Fruit fly (Drosophila melanogaster) whole organism, prepupa: Measurements from ENCODE around the gene CG2104.

Experiments used
- CG11294 ChIP-seq: fragments of 200-800 bp; sonication (Bioruptor generic); IDR thresholded peaks from 2 replicates; pipeline ENCODE4 v1.3.6; 2022; ENCODE audit warnings: missing biosample characterization, missing genetic modification characterization
- CG11762 ChIP-seq: fragments of 200-800 bp; sonication (Bioruptor generic); optimal IDR thresholded peaks from 3 replicates; lab custom pipeline; 2016; ENCODE audit warnings: missing biosample characterization, missing genetic modification characterization; ENCODE audit not compliant: insufficient read depth
- CG15336 ChIP-seq: fragments of 200-800 bp; sonication (Bioruptor generic); IDR thresholded peaks from 2 replicates; pipeline ENCODE4 v1.3.6; 2022; ENCODE audit warnings: missing biosample characterization, missing genetic modification characterization
- CG16779 ChIP-seq: fragments of 200-800 bp; sonication (Bioruptor generic); optimal IDR thresholded peaks from 3 replicates; lab custom pipeline; 2017; ENCODE audit warnings: missing biosample characterization, mild to moderate bottlenecking, missing genetic modification characterization
- CG31627 ChIP-seq: fragments of 200-800 bp; sonication (Bioruptor generic); optimal IDR thresholded peaks from 3 replicates; lab custom pipeline; 2016; ENCODE audit warnings: missing biosample characterization, missing genetic modification characterization
- CG32006 ChIP-seq: fragments of 200-800 bp; sonication (Bioruptor generic); optimal IDR thresholded peaks from 3 replicates; lab custom pipeline; 2017; ENCODE audit warnings: missing biosample characterization, mild to moderate bottlenecking, missing genetic modification characterization
- CG4318 ChIP-seq: fragments of 200-800 bp; sonication (Bioruptor generic); optimal IDR thresholded peaks from 3 replicates; lab custom pipeline; 2017; ENCODE audit warnings: missing biosample characterization, mild to moderate bottlenecking, missing genetic modification characterization
- CG6163 ChIP-seq: fragments of 200-800 bp; sonication (Bioruptor generic); IDR thresholded peaks from 3 replicates; pipeline ENCODE4 v1.3.6; 2022; ENCODE audit warnings: missing biosample characterization, missing genetic modification characterization
- CG6276 ChIP-seq: fragments of 200-800 bp; sonication (Bioruptor generic); optimal IDR thresholded peaks from 2 replicates; lab custom pipeline; 2017; ENCODE audit warnings: missing biosample characterization, mild to moderate bottlenecking, missing genetic modification characterization
- CG7368 ChIP-seq: fragments of 200-800 bp; sonication (Bioruptor generic); optimal IDR thresholded peaks from 3 replicates; lab custom pipeline; 2016; ENCODE audit warnings: missing biosample characterization, missing genetic modification characterization
- CG8119 ChIP-seq: fragments of 200-800 bp; sonication (Bioruptor generic); IDR thresholded peaks from 3 replicates; pipeline ENCODE4 v1.3.6; 2022; ENCODE audit warnings: missing biosample characterization, missing genetic modification characterization
- CG8632 ChIP-seq: fragments of 200-800 bp; sonication (Bioruptor generic); optimal IDR thresholded peaks from 3 replicates; lab custom pipeline; 2016; ENCODE audit warnings: missing biosample characterization, missing genetic modification characterization
- Eip75B ChIP-seq: fragments of 200-800 bp; sonication (Bioruptor generic); optimal IDR thresholded peaks from 3 replicates; lab custom pipeline; 2016; ENCODE audit warnings: missing biosample characterization, missing genetic modification characterization
- Eip78C ChIP-seq: fragments of 200-800 bp; sonication (Bioruptor generic); peaks from one replicate; lab custom pipeline; 2016; ENCODE audit warnings: missing biosample characterization, missing genetic modification characterization
- Eip93F ChIP-seq: fragments of 200-800 bp; sonication (Bioruptor generic); optimal IDR thresholded peaks from 2 replicates; lab custom pipeline; 2016; ENCODE audit warnings: missing biosample characterization, mild to moderate bottlenecking, missing genetic modification characterization
- Ets21C ChIP-seq: fragments of 200-800 bp; sonication (Bioruptor generic); optimal IDR thresholded peaks from 3 replicates; lab custom pipeline; 2016; ENCODE audit warnings: missing biosample characterization, missing genetic modification characterization
- Hr38 ChIP-seq: sonication (Bioruptor generic); optimal IDR thresholded peaks from 2 replicates; lab custom pipeline; 2016; ENCODE audit warnings: missing biosample characterization, missing genetic modification characterization
- Hr39 ChIP-seq: fragments of 200-800 bp; sonication (Bioruptor generic); optimal IDR thresholded peaks from 2 replicates; lab custom pipeline; 2016; ENCODE audit warnings: missing biosample characterization, missing genetic modification characterization
- Hr4 ChIP-seq: fragments of 200-800 bp; sonication (Bioruptor generic); optimal IDR thresholded peaks from 3 replicates; lab custom pipeline; 2016; ENCODE audit warnings: missing biosample characterization, missing genetic modification characterization
- Sox14 ChIP-seq: fragments of 200-800 bp; sonication (Bioruptor generic); optimal IDR thresholded peaks from 3 replicates; lab custom pipeline; 2016; ENCODE audit warnings: missing biosample characterization, missing genetic modification characterization
- achi ChIP-seq: fragments of 200-800 bp; sonication (Bioruptor generic); optimal IDR thresholded peaks from 3 replicates; lab custom pipeline; 2016; ENCODE audit warnings: missing biosample characterization, missing genetic modification characterization
- dac ChIP-seq: fragments of 200-800 bp; sonication (Bioruptor generic); optimal IDR thresholded peaks from 2 replicates; lab custom pipeline; 2017; ENCODE audit warnings: missing biosample characterization, mild to moderate bottlenecking, missing genetic modification characterization
- dsx ChIP-seq: fragments of 200-800 bp; optimal IDR thresholded peaks from 3 replicates; lab custom pipeline; 2019; ENCODE audit warnings: missing biosample characterization, mild to moderate bottlenecking, missing genetic modification characterization, moderate library complexity; ENCODE audit not compliant: poor library complexity, severe bottlenecking
- eg ChIP-seq: fragments of 200-800 bp; sonication (Bioruptor generic); IDR thresholded peaks from 3 replicates; pipeline ENCODE4 v1.3.6; 2022; ENCODE audit warnings: missing biosample characterization, missing genetic modification characterization
- fd85E ChIP-seq: fragments of 200-800 bp; sonication (Bioruptor generic); optimal IDR thresholded peaks from 3 replicates; lab custom pipeline; 2016; ENCODE audit warnings: missing biosample characterization, missing genetic modification characterization
- fkh ChIP-seq: fragments of 200-800 bp; sonication (Bioruptor generic); optimal IDR thresholded peaks from 3 replicates; lab custom pipeline; 2017; ENCODE audit warnings: missing biosample characterization, mild to moderate bottlenecking, missing genetic modification characterization, moderate library complexity
- lz ChIP-seq: fragments of 200-800 bp; sonication (Bioruptor generic); optimal IDR thresholded peaks from 3 replicates; lab custom pipeline; 2016; ENCODE audit warnings: missing biosample characterization, missing genetic modification characterization
- net ChIP-seq: fragments of 200-800 bp; sonication (Bioruptor generic); optimal IDR thresholded peaks from 3 replicates; lab custom pipeline; 2016; ENCODE audit warnings: missing biosample characterization, missing genetic modification characterization
- pdm3 ChIP-seq: fragments of 200-800 bp; sonication (Bioruptor generic); optimal IDR thresholded peaks from 3 replicates; lab custom pipeline; 2016; ENCODE audit warnings: missing biosample characterization, missing genetic modification characterization
- spab ChIP-seq: fragments of 200-800 bp; sonication (Bioruptor generic); optimal IDR thresholded peaks from 2 replicates; lab custom pipeline; 2017; ENCODE audit warnings: missing biosample characterization, mild to moderate bottlenecking, missing genetic modification characterization, missing genetic modification reagents
- svp ChIP-seq: fragments of 200-800 bp; sonication (Bioruptor generic); peaks from one replicate; lab custom pipeline; 2016; ENCODE audit warnings: missing biosample characterization, missing genetic modification characterization
- topi ChIP-seq: fragments of 200-800 bp; sonication (Bioruptor generic); optimal IDR thresholded peaks from 3 replicates; lab custom pipeline; 2016; ENCODE audit warnings: missing biosample characterization, missing genetic modification characterization
- vri ChIP-seq: fragments of 200-800 bp; sonication (Bioruptor generic); optimal IDR thresholded peaks from 3 replicates; lab custom pipeline; 2016; ENCODE audit warnings: missing biosample characterization, mild to moderate bottlenecking, missing genetic modification characterization

CG2104 gene

dm6 chr3R:5682921-5683748, 10.0 kb downstream of the CG2104 start (continued):
- TF ChIP-seq CG11762 (GFP tag; lab: Kevin White, UChicago): peak; percentile 41
- no peak for TF ChIP-seq Ets21C (GFP tag; lab: Kevin White, UChicago)
- peak; percentile 38 for TF ChIP-seq CG7368 (GFP tag; lab: Kevin White, UChicago)
- TF ChIP-seq CG8119 (GFP tag; lab: Robert Waterston, UW): peak; percentile 91
- TF ChIP-seq CG11294 (GFP tag; lab: Robert Waterston, UW): peak; percentile 44; the same call in 1 of the 2 replicates
- no peak for TF ChIP-seq spab (GFP tag; lab: Kevin White, UChicago)
- TF ChIP-seq dsx: no peak
- TF ChIP-seq CG4318: peak; percentile 86
- TF ChIP-seq CG32006: peak; percentile 93
- no peak for TF ChIP-seq vri (GFP tag; lab: Kevin White, UChicago)
- TF ChIP-seq pdm3 (GFP tag; lab: Kevin White, UChicago): peak; percentile 64
- peak; percentile 34 for TF ChIP-seq lz
- TF ChIP-seq CG6276 (GFP tag; lab: Kevin White, UChicago): peak; percentile 91
- TF ChIP-seq, all 60 proteins: peak for 30

dm6 chr3R:5682238-5682637, 10.8 kb downstream of the CG2104 start:
- TF ChIP-seq CG8119 (GFP tag; lab: Robert Waterston, UW) (peak; percentile 30; the same call in 1 of the 3 replicates), CG32006 (peak; percentile 57), Hr39 (GFP tag; lab: Kevin White, UChicago) (no peak), Eip78C (GFP tag; lab: Kevin White, UChicago) (peak; percentile 52), CG15336 (GFP tag; lab: Robert Waterston, UW) (peak; percentile 72), Hr4 (peak; percentile 47), net (no peak), dac (GFP tag; lab: Kevin White, UChicago) (no peak)

DNA sequence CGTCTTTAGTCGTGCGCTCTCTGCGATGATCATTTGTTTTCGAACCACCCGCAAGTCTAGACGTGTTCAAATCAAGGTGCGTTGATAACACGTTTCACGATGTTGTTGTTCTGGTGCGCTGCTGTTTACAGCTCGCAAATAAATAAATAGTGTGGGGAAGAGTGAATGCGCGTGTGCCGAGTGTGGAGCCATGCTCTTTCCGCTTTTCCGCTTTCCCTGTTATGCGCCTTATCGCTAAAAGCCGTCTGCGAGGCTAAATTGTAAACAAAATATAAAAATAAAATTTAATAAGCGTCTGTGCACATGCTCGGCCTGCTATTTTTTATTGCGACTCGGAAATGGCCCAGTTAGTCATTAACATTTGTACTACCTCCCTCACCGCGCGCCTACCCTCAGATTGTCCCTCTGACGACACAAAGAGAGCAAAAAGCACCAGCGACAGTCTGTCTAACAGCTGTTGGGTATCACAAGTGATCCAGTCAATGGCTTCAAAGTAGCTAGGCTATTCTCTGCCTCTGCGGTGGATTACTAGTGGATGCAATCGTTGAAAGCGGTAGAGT, 20.3 kb downstream of the CG2104 start:
- TF ChIP-seq CG6163 (GFP tag; lab: Robert Waterston, UW): peak; percentile 60; the same call in 1 of the 3 replicates
- peak; percentile 44 for TF ChIP-seq CG6276 (GFP tag; lab: Kevin White, UChicago)
- peak; percentile 8 for TF ChIP-seq topi
- peak; percentile 20 for TF ChIP-seq CG8632 (GFP tag; lab: Kevin White, UChicago)
- TF ChIP-seq fd85E (GFP tag; lab: Kevin White, UChicago): peak; percentile 35
- peak; percentile 100 for TF ChIP-seq fkh (GFP tag; lab: Kevin White, UChicago)
- TF ChIP-seq CG16779 (tag; lab: Kevin White, UChicago): peak; percentile 70
- TF ChIP-seq CG15336 (GFP tag; lab: Robert Waterston, UW): peak; percentile 42; the same call in 1 of the 2 replicates
- no peak for TF ChIP-seq spab (GFP tag; lab: Kevin White, UChicago)
- TF ChIP-seq CG31627 (GFP tag; lab: Kevin White, UChicago): no peak
- TF ChIP-seq Hr38 (GFP tag; lab: Kevin White, UChicago): no peak
- TF ChIP-seq net: peak; percentile 47
- 0 out of 3 replicates have a peak, but pooled peaks have one; percentile 17 for TF ChIP-seq CG8119 (GFP tag; lab: Robert Waterston, UW)
- TF ChIP-seq Eip78C (GFP tag; lab: Kevin White, UChicago): peak; percentile 88
- no peak for TF ChIP-seq achi (GFP tag; lab: Kevin White, UChicago)
- TF ChIP-seq eg (GFP tag; lab: Robert Waterston, UW): peak; percentile 43; the same call in 1 of the 3 replicates
- peak; percentile 52 for TF ChIP-seq Sox14 (GFP tag; lab: Kevin White, UChicago)
- TF ChIP-seq Eip75B (GFP tag; lab: Kevin White, UChicago): peak; percentile 19
- TF ChIP-seq svp (GFP tag; lab: Kevin White, UChicago): no peak
- peak; percentile 13 for TF ChIP-seq Eip93F (GFP tag; lab: Kevin White, UChicago)
- TF ChIP-seq, all 60 proteins: peak for 15
